Worm (Caenorhabditis elegans): ENCODE data around the gene Y54F10BM.12.
A peak's percentile ranks its signal among the peaks of the same experiment; 100 is the strongest.

DNA sequence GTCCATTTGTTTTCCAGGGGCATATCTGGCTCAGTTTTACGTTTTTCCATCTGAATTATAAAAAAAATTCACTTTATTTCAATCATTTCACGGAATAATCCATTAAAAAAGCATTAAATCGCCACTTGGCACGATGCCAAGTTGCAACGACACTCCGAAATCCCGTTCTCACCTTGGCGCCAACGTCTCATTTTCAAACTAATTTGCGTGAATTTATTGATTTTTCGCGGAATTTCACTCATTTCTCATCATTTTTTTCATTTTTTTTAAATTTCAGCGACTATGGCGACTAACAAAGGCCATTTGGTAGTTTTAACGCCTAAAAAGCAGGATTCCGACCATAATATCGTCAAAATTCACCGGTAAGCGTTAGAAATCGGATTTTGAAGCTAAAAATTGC, 46.4 kb upstream of the Y54F10BM.12 start, which contains the start of gene H14E04.2:
- no peak for TF ChIP-seq ztf-11 (tag; optimal IDR thresholded peaks at IDR 0.05)
- TF ChIP-seq pha-4 (tag; optimal IDR thresholded peaks at IDR 0.05) = peak; percentile 85
- TF ChIP-seq flh-1 (GFP tag; optimal IDR thresholded peaks at IDR 0.05) = no peak
- TF ChIP-seq bed-3 (GFP tag; optimal IDR thresholded peaks at IDR 0.05) = no peak
- TF ChIP-seq nhr-12 (tag; optimal IDR thresholded peaks at IDR 0.05) = no peak
- TF ChIP-seq snpc-4 (tag; optimal IDR thresholded peaks at IDR 0.05) = no peak
- no peak for TF ChIP-seq blmp-1 (tag; optimal IDR thresholded peaks at IDR 0.05)
- TF ChIP-seq ham-2 (GFP tag; optimal IDR thresholded peaks at IDR 0.05) = no peak
